Fruit fly (Drosophila melanogaster): ENCODE data around the gene Cph.
A peak's percentile ranks its signal among the peaks of the same experiment; 100 is the strongest.

Gene Cph

dm6 chrX:7095292-7095911 lies 42.1 kb upstream of the Cph start (continued):
- TF ChIP-seq twi (tag; optimal IDR thresholded peaks at IDR 0.05) (peak; percentile 16), dm (GFP tag; optimal IDR thresholded peaks at IDR 0.05) (peak; percentile 33), bowl (GFP tag; IDR thresholded peaks at IDR 0.05) (peak; percentile 76), Sry-β (GFP tag; optimal IDR thresholded peaks at IDR 0.05) (no peak), CG1024 (GFP tag; IDR thresholded peaks at IDR 0.05) (peak; percentile 59), ERR (GFP tag; optimal IDR thresholded peaks at IDR 0.05) (peak; percentile 13), CG4404 (GFP tag; IDR thresholded peaks at IDR 0.05) (no peak), CG8290 (GFP tag; optimal IDR thresholded peaks at IDR 0.05) (no peak), CG8290 (tag; optimal IDR thresholded peaks at IDR 0.05) (peak; percentile 14 to 93), crol (GFP tag; IDR thresholded peaks at IDR 0.05) (no peak), CG32772 (GFP tag; IDR thresholded peaks at IDR 0.05) (peak; percentile 62; the same call in 1 of the 2 replicates), Nf-YB (GFP tag; optimal IDR thresholded peaks at IDR 0.05) (peak; percentile 22), luna (GFP tag; optimal IDR thresholded peaks at IDR 0.05) (no peak), sima (GFP tag; optimal IDR thresholded peaks at IDR 0.05) (peak; percentile 2), CG9609 (GFP tag; optimal IDR thresholded peaks at IDR 0.05) (peak; percentile 33), trh (GFP tag; optimal IDR thresholded peaks at IDR 0.05) (no peak), run (tag; optimal IDR thresholded peaks at IDR 0.05) (peak; percentile 29), ac (GFP tag; optimal IDR thresholded peaks at IDR 0.05) (no peak), shn (GFP tag; optimal IDR thresholded peaks at IDR 0.05) (peak; percentile 42), CG3163 (GFP tag; optimal IDR thresholded peaks at IDR 0.05) (peak; percentile 20), dmrt99B (tag; optimal IDR thresholded peaks at IDR 0.05) (peak; percentile 91), kni (GFP tag; optimal IDR thresholded peaks at IDR 0.05) (peak; percentile 44), CG9932 (GFP tag; IDR thresholded peaks at IDR 0.05) (peak; percentile 64), CG33213 (GFP tag; optimal IDR thresholded peaks at IDR 0.05) (peak; percentile 58), sisA (GFP tag; IDR thresholded peaks at IDR 0.05) (peak; percentile 82), CG13296 (GFP tag; optimal IDR thresholded peaks at IDR 0.05) (peak; percentile 81), row (GFP tag; IDR thresholded peaks at IDR 0.05) (peak; percentile 81), CG15514 (GFP tag; optimal IDR thresholded peaks at IDR 0.05) (peak; percentile 58), CG1233 (GFP tag; optimal IDR thresholded peaks at IDR 0.05) (peak; percentile 71), MESR4 (GFP tag; optimal IDR thresholded peaks at IDR 0.05) (no peak), CG8388 (GFP tag; optimal IDR thresholded peaks at IDR 0.05) (peak; percentile 79), B-H1 (GFP tag; IDR thresholded peaks at IDR 0.05) (peak; percentile 75), CG2678 (tag; optimal IDR thresholded peaks at IDR 0.05) (peak; percentile 88), H15 (GFP tag; IDR thresholded peaks at IDR 0.05) (peak; percentile 73), hkb (optimal IDR thresholded peaks at IDR 0.05) (no peak), hkb (GFP tag; IDR thresholded peaks at IDR 0.05) (peak; percentile 80), sens (GFP tag) (peak; percentile 95), Doc2 (GFP tag; IDR thresholded peaks at IDR 0.05) (no peak), CG7963 (GFP tag; IDR thresholded peaks at IDR 0.05; ENCODE audit: partially characterized antibody) (no peak), BEAF-32 (GFP tag; optimal IDR thresholded peaks at IDR 0.05) (no peak), rib (GFP tag; IDR thresholded peaks at IDR 0.05) (no peak), Oaz (GFP tag; IDR thresholded peaks at IDR 0.05) (peak; percentile 62), CG7928 (GFP tag; optimal IDR thresholded peaks at IDR 0.05) (peak; percentile 43), CG12219 (GFP tag; optimal IDR thresholded peaks at IDR 0.05) (peak; percentile 88), E2f2 (GFP tag; IDR thresholded peaks at IDR 0.05) (peak; percentile 37; the same call in 1 of the 2 replicates), fd102C (GFP tag; optimal IDR thresholded peaks at IDR 0.05) (no peak), CG16779 (GFP tag; IDR thresholded peaks at IDR 0.05) (peak; percentile 54; the same call in 1 of the 2 replicates), CG31224 (GFP tag; IDR thresholded peaks at IDR 0.05) (0 out of 2 replicates have a peak, but pooled peaks have one; percentile 38), aop (GFP tag; IDR thresholded peaks at IDR 0.05) (no peak; the same call in 1 of the 2 replicates), unc-4 (GFP tag; IDR thresholded peaks at IDR 0.05; ENCODE audit: partially characterized antibody) (no peak), CG11247 (GFP tag; IDR thresholded peaks at IDR 0.05) (peak; percentile 62; the same call in 1 of the 2 replicates)
